Worm (Caenorhabditis elegans) whole organism, L1 larva: ENCODE results near the gene ftn-1.

Experiments
- aly-2 ChIP-seq: fragments of 150-350 bp; optimal IDR thresholded peaks from 2 replicates; lab custom pipeline; 2014; ENCODE audit warnings: missing biosample characterization, missing genetic modification characterization
- ceh-63 ChIP-seq: fragments of 200-800 bp; sonication (Bioruptor generic); optimal IDR thresholded peaks from 2 replicates; lab custom pipeline; 2018; ENCODE audit warnings: mild to moderate bottlenecking, missing genetic modification characterization, missing compliant biosample characterization
- elt-3 ChIP-seq, 6 experiments: fragments of 150-350 bp in 1 of 6; sonication (generic microtip); optimal IDR thresholded peaks; 2 replicates each; lab custom pipeline; 2017 to 2018; ENCODE audit warnings: missing biosample characterization in 6 of 6, missing genetic modification characterization in 6 of 6, inconsistent platforms in 1 of 6
- fos-1 ChIP-seq: fragments of 150-350 bp; optimal IDR thresholded peaks from 2 replicates; lab custom pipeline; 2014; ENCODE audit warnings: missing biosample characterization, missing genetic modification characterization
- jun-1 ChIP-seq: fragments of 150-350 bp; optimal IDR thresholded peaks from 2 replicates; lab custom pipeline; 2014; ENCODE audit warnings: missing biosample characterization, missing genetic modification reagents, missing genetic modification characterization
- lin-15B ChIP-seq: fragments of 150-350 bp; sonication (generic microtip); optimal IDR thresholded peaks from 3 replicates; lab custom pipeline; 2014; ENCODE audit warnings: missing biosample characterization, missing genetic modification characterization
- lsy-2 ChIP-seq, 2 experiments: fragments of 150-350 bp; optimal IDR thresholded peaks; 2 replicates each; lab custom pipeline; 2014; ENCODE audit warnings: missing biosample characterization in 2 of 2, missing genetic modification characterization in 2 of 2
- nhr-12 ChIP-seq: sonication (generic microtip); optimal IDR thresholded peaks from 2 replicates; lab custom pipeline; 2017; ENCODE audit warnings: missing biosample characterization, missing genetic modification characterization
- skn-1 ChIP-seq: fragments of 150-350 bp; optimal IDR thresholded peaks from 2 replicates; lab custom pipeline; 2014; ENCODE audit warnings: missing biosample characterization, missing genetic modification characterization
- unc-62 ChIP-seq: fragments of 150-350 bp; optimal IDR thresholded peaks from 2 replicates; lab custom pipeline; 2014; ENCODE audit warnings: missing biosample characterization, missing genetic modification reagents, missing genetic modification characterization

DNA sequence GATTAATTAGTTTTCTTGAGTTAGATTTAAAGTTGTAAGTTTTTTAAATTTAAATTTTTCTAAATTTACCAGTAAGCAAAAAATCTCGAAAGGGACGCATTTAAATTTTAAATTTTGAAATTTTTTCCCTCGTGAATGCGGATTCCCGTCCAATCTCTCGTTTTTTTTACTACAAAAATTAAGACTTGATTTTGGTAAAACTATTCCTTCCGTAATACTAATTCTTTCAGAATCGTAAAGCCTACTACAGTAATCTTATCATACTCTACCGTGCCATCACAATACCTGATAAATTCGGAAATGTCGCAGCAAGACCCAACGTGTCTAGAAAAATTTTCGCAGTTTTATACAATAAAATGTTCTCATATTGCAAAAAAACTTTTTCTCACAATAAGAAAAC is 2.2 kb downstream of the ftn-1 start, which contains the start of the genes C54F6.19 and nhx-3:
- no peak for TF ChIP-seq fos-1 (tag; lab: Kevin White, UChicago)
- no peak for TF ChIP-seq aly-2 (tag; lab: Kevin White, UChicago)
- no peak for TF ChIP-seq lin-15B
- no peak for TF ChIP-seq skn-1 (tag; lab: Kevin White, UChicago)
- TF ChIP-seq jun-1 (tag; lab: Kevin White, UChicago) = no peak
- TF ChIP-seq lsy-2 (tag; optimal IDR thresholded peaks at IDR 0.05; lab: Kevin White, UChicago) = no peak
- no peak for TF ChIP-seq nhr-12
- TF ChIP-seq elt-3 (tag; optimal IDR thresholded peaks at IDR 0.05; lab: Kevin White, UChicago) = no peak
- TF ChIP-seq unc-62 (GFP tag; lab: Kevin White, UChicago) = no peak
- no peak for TF ChIP-seq ceh-63 (GFP tag; lab: Kevin White, UChicago)
